Fruit fly (Drosophila melanogaster): Measurements from ENCODE around the gene CG5611.

The CG5611 gene

dm6 chr3R:27636010-27636584 lies at the start of gene CG5611, which contains the start of gene Mtl:
CG5611 (minus strand) TSS chr3R:27636060.
Mtl (plus strand) TSS chr3R:27636412.
- TF ChIP-seq CG7045 (GFP tag; optimal IDR thresholded peaks at IDR 0.05): peak; percentile 100
- peak; percentile 95 for TF ChIP-seq cic (GFP tag; optimal IDR thresholded peaks at IDR 0.05)
- peak; percentile 99 for TF ChIP-seq Clk (GFP tag; optimal IDR thresholded peaks at IDR 0.05)
- TF ChIP-seq ovo (GFP tag; optimal IDR thresholded peaks at IDR 0.05): peak; percentile 100
- peak; percentile 99 for TF ChIP-seq CG14711 (tag; optimal IDR thresholded peaks at IDR 0.05)
- peak; percentile 99 for TF ChIP-seq CG11617 (GFP tag; optimal IDR thresholded peaks at IDR 0.05)
- TF ChIP-seq tj (GFP tag; optimal IDR thresholded peaks at IDR 0.05): peak; percentile 96
- peak; percentile 100 for TF ChIP-seq CG1620 (GFP tag; optimal IDR thresholded peaks at IDR 0.05)
- TF ChIP-seq CG12768 (GFP tag; optimal IDR thresholded peaks at IDR 0.05): peak; percentile 100
- peak; percentile 96 for TF ChIP-seq Hr96 (GFP tag; optimal IDR thresholded peaks at IDR 0.05)
- peak; percentile 96 for TF ChIP-seq pad (GFP tag; optimal IDR thresholded peaks at IDR 0.05)
- TF ChIP-seq CG5204 (GFP tag; optimal IDR thresholded peaks at IDR 0.05): peak; percentile 99
- peak; percentile 100 for TF ChIP-seq CG7101 (tag; optimal IDR thresholded peaks at IDR 0.05)
- TF ChIP-seq CG33017 (tag; optimal IDR thresholded peaks at IDR 0.05): peak; percentile 100
- TF ChIP-seq kay (GFP tag; ENCODE audit: borderline replicate concordance): peak; percentile 98
- TF ChIP-seq Crg-1 (GFP tag; optimal IDR thresholded peaks at IDR 0.05): peak; percentile 100
- peak; percentile 100 for TF ChIP-seq toe (GFP tag; optimal IDR thresholded peaks at IDR 0.05)
- TF ChIP-seq Mnt (GFP tag; optimal IDR thresholded peaks at IDR 0.05): peak; percentile 97
- TF ChIP-seq cnc (optimal IDR thresholded peaks at IDR 0.05): no peak
- peak; percentile 100 for TF ChIP-seq bab1 (GFP tag; optimal IDR thresholded peaks at IDR 0.05)

- TF ChIP-seq cic (GFP tag; optimal IDR thresholded peaks at IDR 0.05) (no peak), toe (GFP tag; optimal IDR thresholded peaks at IDR 0.05) (no peak), CG1620 (GFP tag; optimal IDR thresholded peaks at IDR 0.05) (no peak), CG11617 (GFP tag; optimal IDR thresholded peaks at IDR 0.05) (no peak), Mnt (GFP tag; optimal IDR thresholded peaks at IDR 0.05) (no peak), ovo (GFP tag; optimal IDR thresholded peaks at IDR 0.05) (no peak), CG5204 (GFP tag; optimal IDR thresholded peaks at IDR 0.05) (no peak), CG12768 (GFP tag; optimal IDR thresholded peaks at IDR 0.05) (no peak), kay (GFP tag; ENCODE audit: borderline replicate concordance) (no peak), Hr96 (GFP tag; optimal IDR thresholded peaks at IDR 0.05) (no peak), Crg-1 (GFP tag; optimal IDR thresholded peaks at IDR 0.05) (no peak), CG14711 (tag; optimal IDR thresholded peaks at IDR 0.05) (no peak), cnc (optimal IDR thresholded peaks at IDR 0.05) (no peak), pad (GFP tag; optimal IDR thresholded peaks at IDR 0.05) (no peak), bab1 (GFP tag; optimal IDR thresholded peaks at IDR 0.05) (no peak), tj (GFP tag; optimal IDR thresholded peaks at IDR 0.05) (no peak), CG33017 (tag; optimal IDR thresholded peaks at IDR 0.05) (no peak), CG7045 (GFP tag; optimal IDR thresholded peaks at IDR 0.05) (no peak), Clk (GFP tag; optimal IDR thresholded peaks at IDR 0.05) (no peak), CG7101 (tag; optimal IDR thresholded peaks at IDR 0.05) (no peak)
These were observed 49.7 kb upstream of the CG5611 start, which contains the start of gene CG12880 for dm6 chr3R:27685539-27686012. CG12880 (plus strand) TSS chr3R:27685962.

DNA sequence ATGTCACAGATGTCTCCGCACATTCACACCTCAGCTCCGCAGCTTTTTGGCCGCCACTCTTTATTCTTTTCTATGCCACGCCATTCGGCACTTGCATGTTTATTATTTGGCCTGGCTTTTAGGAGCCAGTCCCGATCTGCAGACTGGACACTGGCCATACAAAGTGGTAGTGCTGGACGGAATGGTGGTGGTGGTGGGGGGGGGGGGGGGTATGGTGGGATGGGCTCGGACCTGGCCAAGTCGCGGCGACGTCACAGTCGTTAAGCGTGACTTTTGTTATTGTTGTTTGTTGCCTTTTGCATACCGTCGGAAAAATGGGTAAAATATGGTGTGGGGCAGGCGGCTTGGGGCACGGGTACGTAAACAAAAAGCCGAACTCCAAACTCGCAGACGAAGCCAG lies 49.2 kb upstream of the CG5611 start:
- TF ChIP-seq CG7045 (GFP tag; optimal IDR thresholded peaks at IDR 0.05) (no peak), CG7101 (tag; optimal IDR thresholded peaks at IDR 0.05) (no peak), kay (GFP tag; ENCODE audit: borderline replicate concordance) (peak; percentile 28)

dm6 chr3R:27681799-27682198 lies 45.9 kb upstream of the CG5611 start, which contains the start of gene Sce:
Sce (minus strand) TSS chr3R:27682029.
- TF ChIP-seq CG33017 (tag; optimal IDR thresholded peaks at IDR 0.05) (no peak), CG11617 (GFP tag; optimal IDR thresholded peaks at IDR 0.05) (no peak), Crg-1 (GFP tag; optimal IDR thresholded peaks at IDR 0.05) (no peak), toe (GFP tag; optimal IDR thresholded peaks at IDR 0.05) (no peak), CG14711 (tag; optimal IDR thresholded peaks at IDR 0.05) (no peak), kay (GFP tag; ENCODE audit: borderline replicate concordance) (no peak), Clk (GFP tag; optimal IDR thresholded peaks at IDR 0.05) (no peak), ovo (GFP tag; optimal IDR thresholded peaks at IDR 0.05) (no peak), cnc (optimal IDR thresholded peaks at IDR 0.05) (no peak), Hr96 (GFP tag; optimal IDR thresholded peaks at IDR 0.05) (no peak), CG12768 (GFP tag; optimal IDR thresholded peaks at IDR 0.05) (no peak), CG7045 (GFP tag; optimal IDR thresholded peaks at IDR 0.05) (no peak), CG1620 (GFP tag; optimal IDR thresholded peaks at IDR 0.05) (no peak), bab1 (GFP tag; optimal IDR thresholded peaks at IDR 0.05) (no peak), pad (GFP tag; optimal IDR thresholded peaks at IDR 0.05) (no peak), Mnt (GFP tag; optimal IDR thresholded peaks at IDR 0.05) (no peak)

DNA sequence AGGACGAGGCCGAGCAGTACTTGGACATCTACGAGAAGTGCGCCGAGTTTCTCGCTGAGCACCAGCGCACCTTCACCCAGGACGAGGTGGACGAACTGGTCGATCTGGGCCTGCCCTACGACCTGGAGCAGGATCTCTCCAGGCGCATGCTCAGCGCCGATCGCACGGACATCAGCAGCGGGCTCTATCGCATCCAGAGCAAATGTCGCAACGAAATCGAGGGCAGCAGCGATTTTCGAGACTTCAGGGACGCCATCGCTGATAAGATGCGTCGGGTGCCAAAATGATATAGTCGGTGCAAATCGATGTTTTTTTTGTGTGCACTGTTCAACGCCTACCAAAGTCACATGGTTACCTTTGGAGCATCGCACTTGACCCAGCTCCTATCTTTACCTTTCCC lies 43.8 kb upstream of the CG5611 start:
- TF ChIP-seq CG7101 (tag; optimal IDR thresholded peaks at IDR 0.05) (no peak), CG12768 (GFP tag; optimal IDR thresholded peaks at IDR 0.05) (no peak), CG14711 (tag; optimal IDR thresholded peaks at IDR 0.05) (no peak), Hr96 (GFP tag; optimal IDR thresholded peaks at IDR 0.05) (no peak), tj (GFP tag; optimal IDR thresholded peaks at IDR 0.05) (no peak), kay (GFP tag; ENCODE audit: borderline replicate concordance) (no peak), cnc (optimal IDR thresholded peaks at IDR 0.05) (no peak), Clk (GFP tag; optimal IDR thresholded peaks at IDR 0.05) (no peak), toe (GFP tag; optimal IDR thresholded peaks at IDR 0.05) (no peak), ovo (GFP tag; optimal IDR thresholded peaks at IDR 0.05) (no peak), cic (GFP tag; optimal IDR thresholded peaks at IDR 0.05) (no peak), pad (GFP tag; optimal IDR thresholded peaks at IDR 0.05) (no peak), CG7045 (GFP tag; optimal IDR thresholded peaks at IDR 0.05) (no peak), CG5204 (GFP tag; optimal IDR thresholded peaks at IDR 0.05) (no peak), Crg-1 (GFP tag; optimal IDR thresholded peaks at IDR 0.05) (no peak), Mnt (GFP tag; optimal IDR thresholded peaks at IDR 0.05) (no peak), CG1620 (GFP tag; optimal IDR thresholded peaks at IDR 0.05) (no peak), CG33017 (tag; optimal IDR thresholded peaks at IDR 0.05) (no peak)

All from whole organism, adult.